Worm (Caenorhabditis elegans): ENCODE data around the gene baz-2.
A peak's percentile ranks its signal among the peaks of the same experiment; 100 is the strongest.

Gene baz-2

DNA sequence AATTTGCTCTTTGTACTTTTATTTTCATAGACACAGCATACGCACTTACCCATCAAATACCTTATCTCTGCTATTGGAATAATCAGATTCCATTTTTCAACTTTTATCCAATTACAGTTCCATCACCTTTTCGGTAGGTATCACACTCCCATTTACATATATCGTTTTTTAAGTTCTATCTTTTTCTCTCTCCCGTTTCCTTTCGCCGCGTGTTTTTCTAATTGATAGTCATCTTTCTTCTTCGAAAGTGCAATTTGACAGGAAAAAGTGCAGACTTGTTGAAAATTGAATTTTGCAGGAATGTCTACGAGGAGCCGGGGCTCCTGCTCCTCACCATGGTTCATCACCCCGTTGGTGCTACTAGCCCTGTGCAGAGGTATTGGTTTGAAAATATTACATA, 30.7 kb downstream of the baz-2 start, which contains the start of gene fbn-1:
Gene fbn-1 (plus strand): TSS at position 301 of the 400 bp plus-strand sequence.
- TF ChIP-seq mab-5 (tag; optimal IDR thresholded peaks at IDR 0.05), result no peak
- no peak for TF ChIP-seq unc-62 (GFP tag; optimal IDR thresholded peaks at IDR 0.05)

DNA sequence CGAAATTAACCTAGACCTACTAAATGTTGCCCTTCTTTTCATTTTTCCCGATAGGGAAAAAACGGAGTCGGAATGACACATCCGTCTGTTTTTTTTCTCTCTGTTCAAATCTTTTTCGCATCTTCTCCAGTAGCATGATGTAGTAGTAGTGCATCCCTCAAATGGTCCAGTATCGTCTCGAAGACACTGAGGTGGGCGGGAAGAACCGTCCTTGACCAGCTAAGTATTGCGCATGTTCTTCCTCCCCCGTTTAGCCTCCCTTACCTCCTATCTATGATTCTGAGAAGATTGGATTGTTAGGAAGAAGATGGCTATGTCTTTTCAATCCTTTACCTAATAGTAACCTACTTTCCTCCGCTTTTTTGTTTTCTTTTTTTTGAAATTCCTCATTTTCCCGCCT, 32.9 kb downstream of the baz-2 start:
- peak; percentile 38 for TF ChIP-seq ham-2 (GFP tag; optimal IDR thresholded peaks at IDR 0.05)
- TF ChIP-seq elt-1 (tag; optimal IDR thresholded peaks at IDR 0.05; ENCODE audit: borderline replicate concordance, insufficient read depth), result peak; percentile 32
- no peak for TF ChIP-seq nhr-237 (tag; optimal IDR thresholded peaks at IDR 0.05)

DNA sequence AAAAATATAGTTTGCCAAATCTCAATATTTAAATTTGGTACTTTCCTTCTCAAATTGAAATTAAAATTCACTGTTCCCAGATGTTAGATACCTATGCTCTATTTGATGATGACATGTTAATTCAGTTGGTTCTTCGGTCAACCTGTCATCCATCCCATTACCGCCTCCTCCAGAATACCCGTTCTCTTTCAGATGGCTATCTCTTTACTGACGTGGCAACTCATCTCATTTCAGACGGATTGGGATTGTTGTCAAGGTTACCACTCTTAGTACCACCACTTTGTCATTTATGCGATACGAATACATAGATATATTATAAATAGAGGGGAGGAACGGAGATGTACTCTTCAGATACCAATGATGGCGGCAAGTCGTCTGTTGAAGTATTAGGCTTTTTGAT, 34.5 kb downstream of the baz-2 start:
- TF ChIP-seq snpc-4 (tag; optimal IDR thresholded peaks at IDR 0.05) (no peak), nhr-2 (tag; optimal IDR thresholded peaks at IDR 0.05) (peak; percentile 75), drap-1 (GFP tag; optimal IDR thresholded peaks at IDR 0.05) (no peak), unc-62 (GFP tag; optimal IDR thresholded peaks at IDR 0.05) (peak; percentile 29), elt-1 (tag; optimal IDR thresholded peaks at IDR 0.05; ENCODE audit: borderline replicate concordance, insufficient read depth) (peak; percentile 31)

DNA sequence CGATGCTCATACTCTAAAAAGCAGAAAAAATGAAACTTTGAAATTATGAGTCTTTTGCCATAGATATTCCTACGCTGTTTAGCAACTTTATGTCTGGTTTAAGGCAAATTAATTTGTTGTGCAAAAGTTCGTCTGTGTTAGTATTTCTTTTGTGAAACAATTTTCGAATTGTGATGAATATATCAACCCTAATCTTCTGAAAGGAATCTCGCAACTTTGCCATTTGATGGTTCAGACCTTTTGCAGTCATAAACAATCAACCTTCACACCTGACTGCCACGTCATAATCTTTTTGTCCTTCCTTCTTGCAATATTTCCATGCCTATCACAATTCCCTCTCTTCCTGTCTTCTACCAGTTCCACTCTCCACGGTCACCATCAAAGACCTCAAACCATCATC, 36.0 kb downstream of the baz-2 start:
- no peak for TF ChIP-seq elt-1 (tag; optimal IDR thresholded peaks at IDR 0.05; ENCODE audit: borderline replicate concordance, insufficient read depth)

DNA sequence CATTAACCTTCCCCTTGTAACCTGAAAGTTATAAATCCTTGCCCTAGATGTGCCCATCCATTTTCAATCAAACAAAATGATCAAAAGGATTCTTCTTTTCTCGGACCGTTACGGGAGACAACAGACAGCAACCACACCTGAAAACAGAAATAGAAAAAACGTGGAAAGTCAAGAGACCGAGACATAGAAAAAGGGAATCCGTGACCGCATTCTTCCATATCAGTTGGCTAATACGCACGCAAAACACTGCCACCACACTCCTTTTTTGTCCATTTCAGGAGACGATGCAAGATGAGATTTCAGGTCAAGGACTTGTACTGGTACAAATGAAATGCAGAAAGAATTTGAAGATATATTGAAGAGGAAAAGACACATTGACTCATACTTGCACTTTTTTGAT, 37.5 kb downstream of the baz-2 start:
- TF ChIP-seq ces-1 (GFP tag; optimal IDR thresholded peaks at IDR 0.05) (no peak), unc-120 (tag; optimal IDR thresholded peaks at IDR 0.05; ENCODE audit: poor library complexity, severe bottlenecking) (no peak), snpc-4 (tag; optimal IDR thresholded peaks at IDR 0.05) (no peak), ceh-43 (GFP tag; optimal IDR thresholded peaks at IDR 0.05) (no peak), drap-1 (GFP tag; optimal IDR thresholded peaks at IDR 0.05) (no peak), nhr-76 (tag; optimal IDR thresholded peaks at IDR 0.05) (no peak), zip-8 (tag; optimal IDR thresholded peaks at IDR 0.05) (no peak), nhr-2 (tag; optimal IDR thresholded peaks at IDR 0.05) (no peak), lin-13 (tag; optimal IDR thresholded peaks at IDR 0.05) (no peak), flh-1 (GFP tag; optimal IDR thresholded peaks at IDR 0.05) (no peak), blmp-1 (tag; optimal IDR thresholded peaks at IDR 0.05) (no peak), mls-2 (tag; optimal IDR thresholded peaks at IDR 0.05) (no peak), nhr-237 (tag; optimal IDR thresholded peaks at IDR 0.05) (no peak)

DNA sequence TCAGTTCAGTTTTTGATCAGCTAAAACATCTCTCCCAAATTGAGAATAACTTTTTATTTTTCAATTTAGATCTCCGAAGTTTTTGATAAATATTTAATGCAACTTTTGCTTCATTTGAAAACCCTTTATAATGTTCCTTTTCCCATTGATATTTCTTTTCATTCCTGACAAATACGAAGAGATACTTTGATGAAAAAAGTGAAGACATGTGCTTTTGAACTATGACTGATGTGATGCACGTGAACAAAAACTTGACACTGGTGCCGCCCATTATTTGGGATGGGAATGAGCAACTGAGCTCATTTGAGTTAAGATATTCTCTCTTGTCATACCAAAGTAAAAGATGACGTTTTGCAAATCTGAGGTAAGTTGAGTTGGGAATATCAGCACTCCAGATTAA, 39.6 kb downstream of the baz-2 start, which contains the start of gene T04A6.1:
Gene T04A6.1 (plus strand): TSS at position 301 of the 400 bp plus-strand sequence.
- no peak for TF ChIP-seq zip-8 (tag; optimal IDR thresholded peaks at IDR 0.05)
- no peak for TF ChIP-seq snpc-4 (tag; optimal IDR thresholded peaks at IDR 0.05)
- TF ChIP-seq unc-120 (tag; optimal IDR thresholded peaks at IDR 0.05; ENCODE audit: poor library complexity, severe bottlenecking), result no peak
- TF ChIP-seq lin-32 (GFP tag; optimal IDR thresholded peaks at IDR 0.05), result no peak
- TF ChIP-seq lin-13 (tag; optimal IDR thresholded peaks at IDR 0.05), result no peak
- TF ChIP-seq sptf-1 (tag; optimal IDR thresholded peaks at IDR 0.05), result no peak
- no peak for TF ChIP-seq sem-2 (GFP tag; optimal IDR thresholded peaks at IDR 0.05)
- no peak for TF ChIP-seq drap-1 (GFP tag; optimal IDR thresholded peaks at IDR 0.05)
- TF ChIP-seq tbx-8 (GFP tag; optimal IDR thresholded peaks at IDR 0.05), result no peak
- TF ChIP-seq cnd-1 (tag; optimal IDR thresholded peaks at IDR 0.05), result no peak
- TF ChIP-seq nhr-12 (tag; optimal IDR thresholded peaks at IDR 0.05), result no peak
- TF ChIP-seq ceh-43 (GFP tag; optimal IDR thresholded peaks at IDR 0.05), result no peak
- no peak for TF ChIP-seq elt-1 (tag; optimal IDR thresholded peaks at IDR 0.05; ENCODE audit: borderline replicate concordance, insufficient read depth)
- no peak for TF ChIP-seq lsy-2 (tag; optimal IDR thresholded peaks at IDR 0.05)

DNA sequence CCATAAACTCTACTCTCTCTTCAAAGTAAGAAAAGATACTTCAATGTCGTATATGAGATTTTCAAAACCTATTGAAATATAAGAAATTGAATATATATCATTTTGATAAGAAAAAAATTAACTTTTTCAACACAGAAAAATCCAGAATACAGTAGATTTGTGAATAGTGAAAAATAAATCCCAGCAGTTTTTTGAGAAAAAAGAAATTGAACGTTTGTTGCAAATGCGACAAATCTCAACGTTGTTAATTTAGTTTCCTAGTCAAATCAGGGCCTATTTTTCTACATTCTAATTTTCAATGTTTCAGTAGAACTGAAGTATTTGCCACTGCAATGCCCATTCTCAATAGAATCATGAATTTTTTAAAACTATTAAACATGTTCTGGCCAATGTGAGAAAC, 41.3 kb downstream of the baz-2 start, which contains the start of gene T04A6.2:
Gene T04A6.2 (plus strand): TSS at position 301 of the 400 bp plus-strand sequence.
- no peak for TF ChIP-seq sptf-1 (tag; optimal IDR thresholded peaks at IDR 0.05)

DNA sequence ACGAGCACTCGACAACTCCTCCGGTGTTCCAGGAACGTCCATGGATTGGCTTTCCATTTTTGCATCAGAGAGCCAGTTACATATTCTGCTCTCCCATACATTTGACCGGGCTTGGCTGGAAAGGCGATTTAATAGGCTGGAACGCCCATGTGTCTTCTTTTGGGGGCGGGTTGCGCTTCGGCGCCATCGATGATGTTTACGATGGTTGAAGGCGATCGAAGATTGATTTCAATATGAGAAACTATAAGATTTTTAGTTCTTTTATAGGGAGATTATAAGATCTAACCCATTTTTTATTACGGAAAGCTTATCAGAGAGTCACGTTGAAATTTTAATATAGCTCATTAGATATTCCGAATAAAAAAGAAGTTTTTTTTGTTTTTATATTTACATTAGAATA, 46.7 kb downstream of the baz-2 start, which contains the start of gene nsph-4.3:
Gene nsph-4.3 (minus strand): TSS at position 101 of the 400 bp plus-strand sequence.
- no peak for TF ChIP-seq sptf-1 (tag; optimal IDR thresholded peaks at IDR 0.05)
- no peak for TF ChIP-seq nhr-237 (tag; optimal IDR thresholded peaks at IDR 0.05)
- no peak for TF ChIP-seq lin-32 (GFP tag; optimal IDR thresholded peaks at IDR 0.05)
- no peak for TF ChIP-seq unc-39 (tag; optimal IDR thresholded peaks at IDR 0.05)
- TF ChIP-seq ham-2 (GFP tag; optimal IDR thresholded peaks at IDR 0.05), result no peak
- no peak for TF ChIP-seq mep-1 (tag; optimal IDR thresholded peaks at IDR 0.05)
- no peak for TF ChIP-seq drap-1 (GFP tag; optimal IDR thresholded peaks at IDR 0.05)
- TF ChIP-seq ztf-11 (tag; optimal IDR thresholded peaks at IDR 0.05), result no peak
- no peak for TF ChIP-seq sem-2 (GFP tag; optimal IDR thresholded peaks at IDR 0.05)
- TF ChIP-seq elt-1 (tag; optimal IDR thresholded peaks at IDR 0.05; ENCODE audit: borderline replicate concordance, insufficient read depth), result no peak

Measured in whole organism, mixed stage, embryonic.